Worm (Caenorhabditis elegans) whole organism, L3 larva: ENCODE data around the gene atp-5.
A peak's percentile ranks its signal among the peaks of the same experiment; 100 is the strongest.

ENCODE experiments used
- R02D3.7 ChIP-seq: fragments of 150-350 bp; optimal IDR thresholded peaks from 2 replicates; lab custom pipeline; 2014; ENCODE audit warnings: missing biosample characterization, missing genetic modification characterization
- aly-2 ChIP-seq: fragments of 150-350 bp; optimal IDR thresholded peaks from 2 replicates; lab custom pipeline; 2014; ENCODE audit warnings: missing biosample characterization, missing genetic modification characterization
- ama-1 ChIP-seq: fragments of 150-350 bp; optimal IDR thresholded peaks from 2 replicates; lab custom pipeline; 2018
- ceh-28 ChIP-seq: fragments of 150-350 bp; optimal IDR thresholded peaks from 2 replicates; lab custom pipeline; 2014; ENCODE audit warnings: missing biosample characterization, missing genetic modification reagents, missing genetic modification characterization
- ceh-82 ChIP-seq: fragments of 150-350 bp; optimal IDR thresholded peaks from 2 replicates; lab custom pipeline; 2014; ENCODE audit warnings: missing biosample characterization, missing genetic modification characterization
- ceh-9 ChIP-seq: sonication (generic microtip); optimal IDR thresholded peaks from 2 replicates; lab custom pipeline; 2018; ENCODE audit warnings: missing biosample characterization, missing genetic modification characterization
- egl-27 ChIP-seq: sonication (generic microtip); optimal IDR thresholded peaks from 4 replicates; lab custom pipeline; 2017; ENCODE audit warnings: missing biosample characterization, missing genetic modification reagents, missing genetic modification characterization
- egl-5 ChIP-seq: fragments of 150-350 bp; optimal IDR thresholded peaks from 2 replicates; lab custom pipeline; 2017; ENCODE audit warnings: missing biosample characterization, missing genetic modification reagents, missing genetic modification characterization, inconsistent platforms
- elt-1 ChIP-seq: fragments of 150-350 bp; optimal IDR thresholded peaks from 2 replicates; lab custom pipeline; 2014; ENCODE audit warnings: missing biosample characterization, missing genetic modification characterization
- elt-2 ChIP-seq: sonication (generic microtip); optimal IDR thresholded peaks from 2 replicates; lab custom pipeline; 2016; ENCODE audit warnings: missing genetic modification reagents, mild to moderate bottlenecking, missing genetic modification characterization, missing compliant biosample characterization
- elt-3 ChIP-seq, 3 experiments: fragments of 150-350 bp in 1 of 3; sonication (generic microtip) in 2 of 3; optimal IDR thresholded peaks; 2 replicates in 2 of 3; 4 replicates in 1 of 3; lab custom pipeline; 2014 to 2017; ENCODE audit warnings: missing biosample characterization in 3 of 3, missing genetic modification characterization in 3 of 3
- fkh-10 ChIP-seq: sonication (generic microtip); optimal IDR thresholded peaks from 2 replicates; lab custom pipeline; 2017; ENCODE audit warnings: missing biosample characterization, missing genetic modification reagents, missing genetic modification characterization
- fkh-2 ChIP-seq: fragments of 150-350 bp; optimal IDR thresholded peaks from 2 replicates; lab custom pipeline; 2014; ENCODE audit warnings: missing biosample characterization, missing genetic modification reagents, missing genetic modification characterization
- fos-1 ChIP-seq: fragments of 150-350 bp; optimal IDR thresholded peaks from 2 replicates; lab custom pipeline; 2014; ENCODE audit warnings: missing biosample characterization, missing genetic modification characterization
- hmg-11 ChIP-seq: sonication (generic microtip); optimal IDR thresholded peaks from 2 replicates; lab custom pipeline; 2016; ENCODE audit warnings: missing genetic modification characterization, missing compliant biosample characterization
- jun-1 ChIP-seq: fragments of 150-350 bp; optimal IDR thresholded peaks from 2 replicates; lab custom pipeline; 2014; ENCODE audit warnings: missing biosample characterization, missing genetic modification reagents, missing genetic modification characterization
- lin-15B ChIP-seq: fragments of 150-350 bp; optimal IDR thresholded peaks from 2 replicates; lab custom pipeline; 2014; ENCODE audit warnings: missing biosample characterization, missing genetic modification characterization
- lin-39 ChIP-seq: fragments of 150-350 bp; optimal IDR thresholded peaks from 2 replicates; lab custom pipeline; 2018; ENCODE audit warnings: missing biosample characterization, missing genetic modification reagents, missing genetic modification characterization
- lsy-12 ChIP-seq: sonication (generic microtip); optimal IDR thresholded peaks from 2 replicates; lab custom pipeline; 2016; ENCODE audit warnings: mild to moderate bottlenecking, missing genetic modification characterization, missing compliant biosample characterization
- nfya-1 ChIP-seq: sonication (generic microtip); optimal IDR thresholded peaks from 2 replicates; lab custom pipeline; 2017; ENCODE audit warnings: missing genetic modification characterization, mild to moderate bottlenecking, missing compliant biosample characterization, antibody characterized with exemption, moderate library complexity; ENCODE audit not compliant: insufficient read depth
- nhr-12 ChIP-seq: fragments of 150-350 bp; optimal IDR thresholded peaks from 2 replicates; lab custom pipeline; 2014; ENCODE audit warnings: missing biosample characterization, missing genetic modification characterization
- nhr-23 ChIP-seq: fragments of 150-350 bp; optimal IDR thresholded peaks from 2 replicates; lab custom pipeline; 2014; ENCODE audit warnings: missing biosample characterization, missing genetic modification reagents, missing genetic modification characterization
- nhr-25 ChIP-seq: sonication (generic microtip); optimal IDR thresholded peaks from 2 replicates; lab custom pipeline; 2017; ENCODE audit warnings: missing biosample characterization, missing genetic modification characterization
- nhr-28 ChIP-seq: fragments of 150-350 bp; optimal IDR thresholded peaks from 2 replicates; lab custom pipeline; 2014; ENCODE audit warnings: missing biosample characterization, missing genetic modification characterization
- nhr-43 ChIP-seq: sonication (generic microtip); optimal IDR thresholded peaks from 2 replicates; lab custom pipeline; 2016; ENCODE audit warnings: mild to moderate bottlenecking, missing genetic modification characterization, missing compliant biosample characterization; ENCODE audit not compliant: poor library complexity, severe bottlenecking
- nhr-76 ChIP-seq: fragments of 150-350 bp; sonication (generic microtip); optimal IDR thresholded peaks from 5 replicates; lab custom pipeline; 2014; ENCODE audit warnings: missing biosample characterization, missing genetic modification characterization
- nhr-77 ChIP-seq: fragments of 150-350 bp; optimal IDR thresholded peaks from 2 replicates; lab custom pipeline; 2014; ENCODE audit warnings: missing biosample characterization, missing genetic modification characterization
- pha-4 ChIP-seq: fragments of 150-350 bp; optimal IDR thresholded peaks from 2 replicates; lab custom pipeline; 2014; ENCODE audit warnings: missing biosample characterization, missing genetic modification reagents, missing genetic modification characterization
- sea-2 ChIP-seq: fragments of 150-350 bp; sonication (generic microtip); optimal IDR thresholded peaks from 4 replicates; lab custom pipeline; 2014; ENCODE audit warnings: missing biosample characterization, missing genetic modification reagents, missing genetic modification characterization
- skn-1 ChIP-seq: fragments of 150-350 bp; optimal IDR thresholded peaks from 2 replicates; lab custom pipeline; 2014; ENCODE audit warnings: missing biosample characterization, missing genetic modification characterization
- snpc-4 ChIP-seq: fragments of 150-350 bp; optimal IDR thresholded peaks from 2 replicates; lab custom pipeline; 2014; ENCODE audit warnings: missing biosample characterization, missing genetic modification characterization
- tbx-2 ChIP-seq: sonication (generic microtip); optimal IDR thresholded peaks from 2 replicates; lab custom pipeline; 2016; ENCODE audit warnings: mild to moderate bottlenecking, missing genetic modification characterization, missing compliant biosample characterization
- unc-39 ChIP-seq: sonication (generic microtip); optimal IDR thresholded peaks from 4 replicates; lab custom pipeline; 2017; ENCODE audit warnings: missing biosample characterization, missing genetic modification characterization
- unc-62 ChIP-seq: fragments of 150-350 bp; sonication (generic microtip); optimal IDR thresholded peaks from 4 replicates; lab custom pipeline; 2014; ENCODE audit warnings: missing biosample characterization, missing genetic modification reagents, missing genetic modification characterization
- ztf-4 ChIP-seq: fragments of 150-350 bp; optimal IDR thresholded peaks from 2 replicates; lab custom pipeline; 2014; ENCODE audit warnings: missing biosample characterization, missing genetic modification characterization

The atp-5 gene

DNA sequence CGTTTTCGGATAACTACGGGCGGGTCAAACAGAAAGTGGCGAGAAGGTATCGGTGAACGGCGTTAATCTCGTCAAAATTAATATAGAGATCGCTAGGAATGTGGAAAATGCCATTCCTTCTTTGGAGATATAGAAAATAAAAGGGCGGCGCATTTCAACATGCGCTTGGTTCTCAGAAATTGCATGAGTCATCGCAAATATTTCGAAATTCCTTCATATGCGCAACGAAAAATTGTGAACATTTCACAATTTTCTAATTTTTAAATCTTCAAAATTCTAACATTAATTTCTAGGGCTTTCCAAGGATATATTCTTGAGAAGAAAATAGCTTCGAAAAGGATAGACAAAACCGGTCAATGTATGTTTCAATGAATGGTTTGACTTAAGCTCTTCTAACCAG is 44.8 kb downstream of the atp-5 start:
- TF ChIP-seq fkh-10 (GFP tag; lab: Kevin White, UChicago) (no peak), ama-1 (lab: Kevin White, UChicago) (no peak), fkh-2 (tag; lab: Kevin White, UChicago) (no peak), sea-2 (no peak), R02D3.7 (tag; lab: Kevin White, UChicago) (no peak), ceh-9 (tag; lab: Kevin White, UChicago) (no peak), egl-27 (tag; lab: Kevin White, UChicago) (no peak), lin-39 (tag; lab: Kevin White, UChicago) (no peak), ztf-4 (tag; lab: Kevin White, UChicago) (no peak), unc-39 (tag; lab: Kevin White, UChicago) (no peak), nhr-28 (tag; lab: Kevin White, UChicago) (no peak), elt-2 (tag; lab: Kevin White, UChicago) (no peak), lsy-12 (no peak), ceh-82 (tag; lab: Kevin White, UChicago) (no peak), pha-4 (tag; lab: Kevin White, UChicago) (no peak), lin-15B (no peak)

ce11 chrV:11078104-11078724 is 45.5 kb downstream of the atp-5 start, which contains the start of gene act-2:
act-2 (minus strand) TSS chrV:11078154.
- TF ChIP-seq egl-27 (tag; lab: Kevin White, UChicago) (no peak), ceh-28 (peak; percentile 9), unc-62 (GFP tag; lab: Kevin White, UChicago) (no peak), nfya-1 (peak; percentile 88), pha-4 (tag; lab: Kevin White, UChicago) (peak; percentile 75), nhr-23 (tag; lab: Kevin White, UChicago) (peak; percentile 78), fkh-10 (GFP tag; lab: Kevin White, UChicago) (peak; percentile 58), skn-1 (tag; lab: Kevin White, UChicago) (peak; percentile 23), lin-15B (peak; percentile 78), fkh-2 (tag; lab: Kevin White, UChicago) (no peak), hmg-11 (tag; lab: Kevin White, UChicago) (peak; percentile 36), R02D3.7 (tag; lab: Kevin White, UChicago) (peak; percentile 9), nhr-77 (no peak), nhr-25 (tag; lab: Kevin White, UChicago) (peak; percentile 95), nhr-28 (tag; lab: Kevin White, UChicago) (no peak), ama-1 (lab: Kevin White, UChicago) (peak; percentile 22), elt-2 (tag; lab: Kevin White, UChicago) (peak; percentile 76), elt-1 (tag; lab: Kevin White, UChicago) (peak; percentile 20), lin-39 (tag; lab: Kevin White, UChicago) (peak; percentile 74), jun-1 (tag; lab: Kevin White, UChicago) (peak; percentile 82), egl-5 (tag; lab: Kevin White, UChicago) (no peak), elt-3 (tag; optimal IDR thresholded peaks at IDR 0.05; lab: Kevin White, UChicago) (peak in 1 of 3 experiments; percentile 32), fos-1 (peak; percentile 88), nhr-76 (no peak), tbx-2 (tag; lab: Kevin White, UChicago) (peak; percentile 34), snpc-4 (peak; percentile 73)

ce11 chrV:11076403-11076802 is 47.3 kb downstream of the atp-5 start:
- TF ChIP-seq ama-1 (lab: Kevin White, UChicago) (peak; percentile 94), nhr-25 (tag; lab: Kevin White, UChicago) (peak; percentile 72), elt-2 (tag; lab: Kevin White, UChicago) (peak; percentile 52), jun-1 (tag; lab: Kevin White, UChicago) (peak; percentile 4), ceh-82 (tag; lab: Kevin White, UChicago) (no peak), lin-39 (tag; lab: Kevin White, UChicago) (no peak), egl-5 (tag; lab: Kevin White, UChicago) (peak; percentile 8), pha-4 (tag; lab: Kevin White, UChicago) (peak; percentile 32), tbx-2 (tag; lab: Kevin White, UChicago) (no peak), nhr-12 (no peak)
- TF ChIP-seq, all 47 proteins: peak for 6

DNA sequence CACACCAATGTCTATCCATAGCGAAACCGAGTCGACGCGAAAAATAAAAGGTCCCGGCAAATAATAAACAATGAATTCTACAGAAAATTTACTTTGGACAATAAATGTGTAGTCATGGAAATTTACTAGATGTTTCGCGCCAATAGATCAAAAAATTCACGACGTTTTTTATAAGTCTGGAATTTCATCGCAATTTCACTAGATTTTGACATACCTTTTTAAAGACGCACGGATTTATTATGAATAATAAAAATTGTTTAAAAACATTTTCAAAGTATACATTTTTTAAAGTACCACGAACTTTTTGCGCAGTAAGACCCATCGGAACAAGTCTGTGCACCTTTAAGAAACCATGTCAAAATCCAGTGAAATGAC is 47.7 kb downstream of the atp-5 start:
- TF ChIP-seq fkh-10 (GFP tag; lab: Kevin White, UChicago) (no peak), nhr-43 (peak; percentile 14), aly-2 (tag; lab: Kevin White, UChicago) (no peak), tbx-2 (tag; lab: Kevin White, UChicago) (peak; percentile 34)
